Worm (Caenorhabditis elegans) whole organism, L3 larva: ENCODE data around the gene ptp-1.
A peak's percentile ranks its signal among the peaks of the same experiment; 100 is the strongest.

ENCODE experiments used
- R02D3.7 ChIP-seq: fragments of 150-350 bp; optimal IDR thresholded peaks from 2 replicates; lab custom pipeline; 2014; ENCODE audit warnings: missing biosample characterization, missing genetic modification characterization
- aly-2 ChIP-seq: fragments of 150-350 bp; optimal IDR thresholded peaks from 2 replicates; lab custom pipeline; 2014; ENCODE audit warnings: missing biosample characterization, missing genetic modification characterization
- daf-12 ChIP-seq: fragments of 150-350 bp; optimal IDR thresholded peaks from 2 replicates; lab custom pipeline; 2014; ENCODE audit warnings: missing biosample characterization, missing genetic modification reagents, missing genetic modification characterization
- egl-27 ChIP-seq: sonication (generic microtip); optimal IDR thresholded peaks from 4 replicates; lab custom pipeline; 2017; ENCODE audit warnings: missing biosample characterization, missing genetic modification reagents, missing genetic modification characterization
- elt-2 ChIP-seq: sonication (generic microtip); optimal IDR thresholded peaks from 2 replicates; lab custom pipeline; 2016; ENCODE audit warnings: missing genetic modification reagents, mild to moderate bottlenecking, missing genetic modification characterization, missing compliant biosample characterization
- elt-3 ChIP-seq, 3 experiments: fragments of 150-350 bp in 1 of 3; sonication (generic microtip) in 2 of 3; optimal IDR thresholded peaks; 2 replicates in 2 of 3; 4 replicates in 1 of 3; lab custom pipeline; 2014 to 2017; ENCODE audit warnings: missing biosample characterization in 3 of 3, missing genetic modification characterization in 3 of 3
- fkh-10 ChIP-seq: sonication (generic microtip); optimal IDR thresholded peaks from 2 replicates; lab custom pipeline; 2017; ENCODE audit warnings: missing biosample characterization, missing genetic modification reagents, missing genetic modification characterization
- hmg-11 ChIP-seq: sonication (generic microtip); optimal IDR thresholded peaks from 2 replicates; lab custom pipeline; 2016; ENCODE audit warnings: missing genetic modification characterization, missing compliant biosample characterization
- jun-1 ChIP-seq: fragments of 150-350 bp; optimal IDR thresholded peaks from 2 replicates; lab custom pipeline; 2014; ENCODE audit warnings: missing biosample characterization, missing genetic modification reagents, missing genetic modification characterization
- lin-15B ChIP-seq: fragments of 150-350 bp; optimal IDR thresholded peaks from 2 replicates; lab custom pipeline; 2014; ENCODE audit warnings: missing biosample characterization, missing genetic modification characterization
- lin-39 ChIP-seq: fragments of 150-350 bp; optimal IDR thresholded peaks from 2 replicates; lab custom pipeline; 2018; ENCODE audit warnings: missing biosample characterization, missing genetic modification reagents, missing genetic modification characterization
- lsy-12 ChIP-seq: sonication (generic microtip); optimal IDR thresholded peaks from 2 replicates; lab custom pipeline; 2016; ENCODE audit warnings: mild to moderate bottlenecking, missing genetic modification characterization, missing compliant biosample characterization
- mml-1 ChIP-seq: fragments of 150-350 bp; sonication (generic microtip); optimal IDR thresholded peaks from 3 replicates; lab custom pipeline; 2014; ENCODE audit warnings: missing biosample characterization, missing genetic modification characterization
- nfya-1 ChIP-seq: sonication (generic microtip); optimal IDR thresholded peaks from 2 replicates; lab custom pipeline; 2017; ENCODE audit warnings: missing genetic modification characterization, mild to moderate bottlenecking, missing compliant biosample characterization, antibody characterized with exemption, moderate library complexity; ENCODE audit not compliant: insufficient read depth
- nhr-11 ChIP-seq: fragments of 150-350 bp; optimal IDR thresholded peaks from 2 replicates; lab custom pipeline; 2014; ENCODE audit warnings: missing biosample characterization, missing genetic modification characterization
- nhr-12 ChIP-seq: fragments of 150-350 bp; optimal IDR thresholded peaks from 2 replicates; lab custom pipeline; 2014; ENCODE audit warnings: missing biosample characterization, missing genetic modification characterization
- nhr-237 ChIP-seq: fragments of 150-350 bp; optimal IDR thresholded peaks from 2 replicates; lab custom pipeline; 2014; ENCODE audit warnings: missing biosample characterization, missing genetic modification characterization
- nhr-43 ChIP-seq: sonication (generic microtip); optimal IDR thresholded peaks from 2 replicates; lab custom pipeline; 2016; ENCODE audit warnings: mild to moderate bottlenecking, missing genetic modification characterization, missing compliant biosample characterization; ENCODE audit not compliant: poor library complexity, severe bottlenecking
- nhr-67 ChIP-seq: fragments of 150-350 bp; optimal IDR thresholded peaks from 2 replicates; lab custom pipeline; 2014; ENCODE audit warnings: missing biosample characterization, missing genetic modification characterization
- nhr-76 ChIP-seq: fragments of 150-350 bp; sonication (generic microtip); optimal IDR thresholded peaks from 5 replicates; lab custom pipeline; 2014; ENCODE audit warnings: missing biosample characterization, missing genetic modification characterization
- nhr-77 ChIP-seq: fragments of 150-350 bp; optimal IDR thresholded peaks from 2 replicates; lab custom pipeline; 2014; ENCODE audit warnings: missing biosample characterization, missing genetic modification characterization
- pha-4 ChIP-seq: fragments of 150-350 bp; optimal IDR thresholded peaks from 2 replicates; lab custom pipeline; 2014; ENCODE audit warnings: missing biosample characterization, missing genetic modification reagents, missing genetic modification characterization
- pqm-1 ChIP-seq: fragments of 150-350 bp; optimal IDR thresholded peaks from 2 replicates; lab custom pipeline; 2017; ENCODE audit warnings: missing biosample characterization, missing genetic modification characterization, inconsistent platforms
- snpc-4 ChIP-seq: fragments of 150-350 bp; optimal IDR thresholded peaks from 2 replicates; lab custom pipeline; 2014; ENCODE audit warnings: missing biosample characterization, missing genetic modification characterization
- tbx-2 ChIP-seq: sonication (generic microtip); optimal IDR thresholded peaks from 2 replicates; lab custom pipeline; 2016; ENCODE audit warnings: mild to moderate bottlenecking, missing genetic modification characterization, missing compliant biosample characterization
- unc-39 ChIP-seq: sonication (generic microtip); optimal IDR thresholded peaks from 4 replicates; lab custom pipeline; 2017; ENCODE audit warnings: missing biosample characterization, missing genetic modification characterization
- unc-62 ChIP-seq: fragments of 150-350 bp; sonication (generic microtip); optimal IDR thresholded peaks from 4 replicates; lab custom pipeline; 2014; ENCODE audit warnings: missing biosample characterization, missing genetic modification reagents, missing genetic modification characterization
- zag-1 ChIP-seq: fragments of 150-350 bp; optimal IDR thresholded peaks from 2 replicates; lab custom pipeline; 2014; ENCODE audit warnings: missing biosample characterization, missing genetic modification characterization

Gene ptp-1

DNA sequence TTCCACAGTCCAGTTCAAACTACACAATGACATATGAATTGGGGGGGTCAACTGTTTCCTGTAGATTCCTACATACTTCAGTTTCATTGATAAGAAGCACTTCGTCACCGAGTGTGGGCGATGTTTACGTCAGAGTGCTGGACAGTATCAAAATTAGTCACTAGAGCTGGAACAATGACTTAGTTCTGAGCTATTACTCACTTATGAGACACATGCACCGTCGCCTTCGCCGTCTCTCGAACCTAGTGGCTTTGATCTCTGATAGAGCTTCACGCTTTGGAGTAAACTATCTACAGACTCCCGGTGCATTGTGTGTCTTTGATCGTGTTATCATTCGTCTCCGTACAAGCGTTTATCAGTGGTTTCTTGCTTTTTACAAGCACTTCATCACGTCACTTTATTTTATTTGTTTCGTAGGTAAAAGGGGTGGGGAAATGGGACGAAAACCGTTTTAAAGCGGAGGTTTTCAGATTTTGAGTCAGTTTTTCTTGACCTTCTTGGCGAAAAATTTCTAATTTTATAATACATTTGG lies 19.1 kb upstream of the ptp-1 start:
- TF ChIP-seq elt-2 (tag; lab: Kevin White, UChicago) (peak; percentile 78), pqm-1 (tag; lab: Kevin White, UChicago) (peak; percentile 73), R02D3.7 (tag; lab: Kevin White, UChicago) (no peak), fkh-10 (no peak)

DNA sequence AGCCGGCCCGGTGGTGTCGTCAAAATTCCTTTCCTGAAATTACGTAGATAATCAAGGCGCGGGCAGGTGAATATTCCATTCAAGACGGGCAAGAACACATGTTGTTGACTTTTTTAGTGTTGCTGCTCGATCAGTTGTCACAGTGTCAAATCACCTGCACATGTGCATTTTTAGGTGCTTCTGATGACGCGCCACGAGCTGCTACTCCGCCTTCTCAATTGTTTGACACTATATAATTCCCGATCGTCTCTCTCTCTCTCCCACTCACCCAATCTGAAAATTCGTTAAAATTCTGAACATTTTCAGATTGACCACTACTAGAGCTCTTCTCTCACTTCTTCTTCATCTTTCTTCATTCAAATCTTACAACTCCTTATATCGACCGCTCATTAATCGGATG lies 17.2 kb upstream of the ptp-1 start, which contains the start of gene nhr-6:
Gene nhr-6 (plus strand): TSS at position 301 of the 400 bp plus-strand sequence.
- TF ChIP-seq lsy-12 (tag; lab: Kevin White, UChicago), result no peak
- TF ChIP-seq elt-2 (tag; lab: Kevin White, UChicago), result no peak
- no peak for TF ChIP-seq nhr-76 (tag; lab: Kevin White, UChicago)
- no peak for TF ChIP-seq nhr-43 (tag; lab: Kevin White, UChicago)
- TF ChIP-seq nhr-237, result no peak
- TF ChIP-seq pqm-1 (tag; lab: Kevin White, UChicago), result no peak
- TF ChIP-seq zag-1 (tag; lab: Kevin White, UChicago), result no peak

DNA sequence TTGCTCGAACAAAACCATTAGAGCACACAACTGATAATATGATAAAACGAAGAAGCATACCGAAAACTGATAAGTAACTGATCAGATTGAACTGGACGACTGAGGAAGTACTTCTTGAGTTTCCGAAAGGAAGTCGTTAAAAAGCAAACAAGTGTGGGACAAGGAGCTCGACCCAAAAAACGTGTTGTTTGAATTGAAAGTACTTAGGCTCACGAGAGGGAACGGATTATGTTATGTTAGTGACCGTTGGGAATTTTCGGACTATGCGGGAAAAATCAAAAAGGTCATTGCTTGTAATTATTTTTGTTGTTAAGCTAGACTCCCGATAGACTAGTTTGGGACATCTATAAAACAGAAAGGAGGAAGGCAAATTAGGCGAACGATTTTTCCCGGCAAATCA lies 8.9 kb upstream of the ptp-1 start, which contains the start of gene C48D5.3:
Gene C48D5.3 (minus strand): TSS at position 101 of the 400 bp plus-strand sequence.
- TF ChIP-seq nhr-11 (no peak), nhr-237 (no peak), pqm-1 (tag; lab: Kevin White, UChicago) (no peak)

DNA sequence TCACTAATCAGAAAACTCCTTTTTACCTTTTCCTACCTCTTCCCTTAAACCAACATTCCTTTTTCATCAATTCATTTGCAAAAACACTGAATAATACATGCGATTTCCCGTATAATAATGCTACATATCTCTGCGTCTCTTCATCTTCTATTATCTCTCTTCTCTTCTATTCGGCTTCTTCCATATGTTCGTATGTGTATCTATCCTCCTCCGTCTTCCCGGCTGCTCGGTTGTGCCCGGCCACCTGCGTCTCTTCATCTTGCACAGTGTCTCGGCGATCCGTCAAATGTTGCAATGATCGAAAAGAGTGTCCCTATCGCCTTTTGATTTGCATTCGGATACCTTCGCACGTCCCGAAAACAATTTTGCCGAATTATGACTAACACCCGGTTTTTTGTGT lies 7.2 kb upstream of the ptp-1 start:
- TF ChIP-seq hmg-11 (tag; lab: Kevin White, UChicago), result peak; percentile 16
- no peak for TF ChIP-seq unc-62 (GFP tag; lab: Kevin White, UChicago)

DNA sequence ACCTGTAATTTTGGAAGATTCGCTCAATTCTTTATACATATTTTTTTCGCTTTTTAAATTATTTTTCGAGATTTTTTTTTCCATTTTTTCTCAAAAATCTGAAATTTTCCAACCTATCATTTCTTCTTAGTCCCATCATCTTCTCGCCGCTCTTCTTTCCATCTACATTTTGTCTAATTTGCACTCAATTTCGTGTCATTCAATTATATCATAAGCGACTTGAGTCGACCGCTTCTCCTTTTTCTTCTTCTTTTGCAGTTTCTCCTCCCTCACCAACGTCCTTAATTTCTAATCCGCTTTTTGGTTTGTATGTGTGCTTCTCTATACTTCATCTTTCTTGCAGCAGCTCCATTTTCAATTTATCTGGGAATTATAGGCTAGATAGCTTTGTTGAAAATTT lies 2.3 kb upstream of the ptp-1 start:
- TF ChIP-seq fkh-10, result no peak
- no peak for TF ChIP-seq snpc-4
- no peak for TF ChIP-seq tbx-2 (tag; lab: Kevin White, UChicago)
- no peak for TF ChIP-seq mml-1 (tag; lab: Kevin White, UChicago)
- no peak for TF ChIP-seq lin-15B (tag; lab: Kevin White, UChicago)
- TF ChIP-seq aly-2 (tag; lab: Kevin White, UChicago), result no peak
- no peak for TF ChIP-seq nhr-12 (tag; lab: Kevin White, UChicago)
- TF ChIP-seq nhr-77 (tag; lab: Kevin White, UChicago), result no peak
- no peak for TF ChIP-seq nhr-76 (tag; lab: Kevin White, UChicago)
- TF ChIP-seq unc-39, result no peak
- no peak for TF ChIP-seq egl-27
- TF ChIP-seq jun-1 (tag; lab: Kevin White, UChicago), result no peak
- no peak for TF ChIP-seq daf-12 (tag; lab: Kevin White, UChicago)

DNA sequence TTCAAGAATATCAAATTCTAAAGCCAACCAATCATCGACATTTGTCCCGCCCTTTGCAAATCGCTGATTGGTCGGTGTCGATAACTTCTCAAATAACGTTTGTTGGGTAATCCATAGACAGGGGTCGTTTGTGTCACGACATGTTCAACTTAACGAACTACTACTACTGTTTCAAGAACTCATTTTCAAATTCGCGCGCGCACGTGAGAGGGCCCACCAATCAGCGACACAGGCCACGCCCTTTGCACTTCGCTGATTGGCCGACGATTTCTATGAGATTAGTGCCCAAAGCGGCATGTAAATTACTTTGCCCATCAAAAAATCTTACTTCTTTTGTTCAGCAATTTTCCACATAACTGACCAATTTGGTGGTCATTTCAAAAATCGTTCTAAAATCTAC lies 4.2 kb downstream of the ptp-1 start:
- TF ChIP-seq nhr-67 (tag; lab: Kevin White, UChicago), result no peak
- peak; percentile 75 for TF ChIP-seq nfya-1 (tag; lab: Kevin White, UChicago)

DNA sequence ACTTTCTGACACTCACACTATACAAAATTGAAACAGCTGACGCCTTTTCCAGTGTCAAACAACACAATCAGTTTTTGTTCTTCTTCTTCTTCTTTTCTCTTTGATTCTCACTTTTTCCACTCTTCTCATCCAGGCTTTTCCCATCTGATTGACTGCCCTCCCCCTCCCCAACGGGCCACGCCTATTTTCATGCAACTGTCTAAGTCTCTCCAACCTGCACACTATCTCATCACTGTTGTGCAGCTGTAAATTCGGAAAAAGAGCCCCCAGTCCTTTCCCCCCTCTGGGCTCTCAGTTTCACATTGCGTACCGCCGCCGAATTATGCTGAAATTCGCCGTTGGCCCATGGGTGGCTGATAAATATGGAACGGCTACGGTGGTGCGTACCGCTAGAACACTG lies 10.7 kb downstream of the ptp-1 start:
- TF ChIP-seq lin-39 (tag; lab: Kevin White, UChicago), result peak; percentile 41
- peak; percentile 15 for TF ChIP-seq nfya-1 (tag; lab: Kevin White, UChicago)
- no peak for TF ChIP-seq nhr-77 (tag; lab: Kevin White, UChicago)
- TF ChIP-seq, all 47 proteins: peak for 2

DNA sequence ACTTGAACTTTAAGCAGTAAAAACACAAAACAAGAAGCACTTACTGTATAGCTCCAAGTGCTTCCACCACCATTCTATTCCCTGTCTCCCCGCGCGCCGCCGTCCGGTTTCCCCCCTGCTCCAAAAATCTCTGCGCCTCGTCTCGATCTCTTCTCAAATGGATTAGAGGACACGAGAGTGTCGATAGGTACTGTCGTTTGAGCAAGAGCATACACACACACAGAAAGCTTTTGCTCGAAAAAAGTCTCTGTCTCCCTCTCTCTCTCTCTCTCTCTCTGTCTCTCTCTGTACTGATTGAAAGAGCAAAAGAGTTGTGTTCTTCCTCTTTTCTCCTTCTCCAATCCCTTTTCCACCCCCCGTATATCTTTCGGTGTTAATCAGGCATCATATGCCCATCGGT lies 15.2 kb downstream of the ptp-1 start:
- TF ChIP-seq elt-3 (tag; optimal IDR thresholded peaks at IDR 0.05; lab: Kevin White, UChicago), result no peak
- peak; percentile 33 for TF ChIP-seq pha-4
